Fruit fly (Drosophila melanogaster): ENCODE results near the gene ppk22.

Gene ppk22

DNA sequence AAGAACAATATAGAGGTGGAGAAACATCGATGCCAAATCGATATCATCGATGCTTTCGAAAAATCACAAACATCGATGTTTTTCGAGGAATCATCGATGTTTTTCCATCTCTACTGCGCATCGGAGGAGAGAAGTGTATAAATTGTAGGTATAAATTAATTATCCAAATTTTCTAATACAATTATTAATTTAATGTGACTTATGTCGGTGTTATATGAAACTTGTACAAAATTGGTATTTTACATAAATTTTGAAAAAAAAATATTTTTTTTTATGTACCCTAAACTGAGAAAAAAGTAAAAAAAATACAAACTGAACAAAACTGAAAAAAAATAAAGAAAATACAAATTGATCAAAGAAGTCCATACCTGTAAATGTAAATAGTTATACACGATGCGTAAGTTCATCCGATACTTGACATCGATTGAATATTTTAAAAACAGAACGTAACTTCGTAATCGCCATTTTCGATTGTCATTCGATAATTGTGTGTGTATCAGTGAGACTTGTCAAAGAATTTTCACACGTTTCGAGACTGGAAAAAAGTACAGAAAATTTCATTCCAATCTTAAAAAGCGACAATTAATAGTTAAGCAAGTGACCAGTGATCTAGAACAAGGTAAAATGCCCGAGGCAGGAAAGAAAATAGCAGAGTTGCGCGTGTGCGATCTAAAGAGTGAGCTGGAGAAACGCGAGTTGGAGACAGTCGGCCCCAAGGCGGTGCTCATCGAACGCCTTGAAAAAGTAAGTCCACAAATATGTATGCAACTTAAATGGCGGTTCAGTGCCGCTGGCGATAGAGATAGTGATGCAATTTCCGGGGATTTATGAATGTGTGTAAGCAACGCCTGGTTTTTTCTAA is 42.4 kb downstream of the ppk22 start, which contains the start of the genes CG5808 and Saf-B (continued):
- TF ChIP-seq CG1602 (GFP tag; optimal IDR thresholded peaks at IDR 0.05) (peak; percentile 17), Poxn (GFP tag; IDR thresholded peaks at IDR 0.05) (no peak), toy (GFP tag; IDR thresholded peaks at IDR 0.05) (no peak), CG1832 (GFP tag; optimal IDR thresholded peaks at IDR 0.05) (no peak), Doc3 (GFP tag; IDR thresholded peaks at IDR 0.05; ENCODE audit: partially characterized antibody) (peak; percentile 79), zfh2 (GFP tag; optimal IDR thresholded peaks at IDR 0.05) (peak; percentile 31), hbn (GFP tag; IDR thresholded peaks at IDR 0.05; ENCODE audit: partially characterized antibody) (peak; percentile 67), fru (optimal IDR thresholded peaks at IDR 0.05) (no peak), CG4854 (GFP tag; optimal IDR thresholded peaks at IDR 0.05) (no peak), Dip3 (GFP tag; optimal IDR thresholded peaks at IDR 0.05) (no peak), CG6175 (GFP tag; IDR thresholded peaks at IDR 0.05) (no peak), CG6254 (GFP tag; optimal IDR thresholded peaks at IDR 0.05) (no peak), HLHmδ (GFP tag; optimal IDR thresholded peaks at IDR 0.05) (no peak), ase (GFP tag; IDR thresholded peaks at IDR 0.05) (no peak), CG16815 (GFP tag; optimal IDR thresholded peaks at IDR 0.05) (no peak), pan (optimal IDR thresholded peaks at IDR 0.05) (no peak), pan (GFP tag; optimal IDR thresholded peaks at IDR 0.05 in 1 of 2, IDR thresholded peaks at IDR 0.05 in 1 of 2) (peak in 1 of 2 experiments; percentile 63), CG10267 (tag; optimal IDR thresholded peaks at IDR 0.05) (peak; percentile 67), CG18599 (GFP tag; optimal IDR thresholded peaks at IDR 0.05) (no peak), en (GFP tag; optimal IDR thresholded peaks at IDR 0.05) (no peak), CG31365 (tag; optimal IDR thresholded peaks at IDR 0.05) (no peak), repo (GFP tag; optimal IDR thresholded peaks at IDR 0.05) (no peak), CG13775 (GFP tag; optimal IDR thresholded peaks at IDR 0.05) (peak; percentile 61), al (GFP tag; IDR thresholded peaks at IDR 0.05) (0 out of 2 replicates have a peak, but pooled peaks have one; percentile 34), Lpt (GFP tag; optimal IDR thresholded peaks at IDR 0.05) (no peak), CG1233 (GFP tag; optimal IDR thresholded peaks at IDR 0.05) (no peak), Dref (GFP tag; IDR thresholded peaks at IDR 0.05) (peak; percentile 82), Sox100B (GFP tag; optimal IDR thresholded peaks at IDR 0.05) (no peak), CG4617 (GFP tag; optimal IDR thresholded peaks at IDR 0.05; ENCODE audit: borderline replicate concordance) (peak; percentile 39), sna (GFP tag; IDR thresholded peaks at IDR 0.05; ENCODE audit: partially characterized antibody) (peak; percentile 56), CG17612 (GFP tag; IDR thresholded peaks at IDR 0.05) (no peak), tna (GFP tag; IDR thresholded peaks at IDR 0.05; ENCODE audit: partially characterized antibody) (peak; percentile 83), Dp (GFP tag; optimal IDR thresholded peaks at IDR 0.05) (peak; percentile 18), CG18619 (GFP tag; optimal IDR thresholded peaks at IDR 0.05) (no peak), Lim3 (GFP tag; IDR thresholded peaks at IDR 0.05) (no peak), CG31224 (GFP tag; IDR thresholded peaks at IDR 0.05) (peak; percentile 43; the same call in 1 of the 2 replicates), CG3065 (GFP tag; optimal IDR thresholded peaks at IDR 0.05) (no peak), sisA (GFP tag; IDR thresholded peaks at IDR 0.05) (0 out of 2 replicates have a peak, but pooled peaks have one; percentile 12), CG16813 (GFP tag; IDR thresholded peaks at IDR 0.05; ENCODE audit: partially characterized antibody) (peak; percentile 90), tup (GFP tag; optimal IDR thresholded peaks at IDR 0.05) (no peak), CG13123 (GFP tag; optimal IDR thresholded peaks at IDR 0.05) (no peak), CG33213 (GFP tag; optimal IDR thresholded peaks at IDR 0.05) (no peak), CG4360 (GFP tag; IDR thresholded peaks at IDR 0.05) (no peak), CG12659 (GFP tag; optimal IDR thresholded peaks at IDR 0.05) (peak; percentile 63), Rx (GFP tag; IDR thresholded peaks at IDR 0.05) (no peak), slbo (GFP tag; IDR thresholded peaks at IDR 0.05) (peak; percentile 60), CG10147 (GFP tag; optimal IDR thresholded peaks at IDR 0.05) (no peak), chm (GFP tag; IDR thresholded peaks at IDR 0.05) (no peak), bbx (GFP tag; IDR thresholded peaks at IDR 0.05; ENCODE audit: partially characterized antibody) (peak; percentile 77)
